Worm (Caenorhabditis elegans) whole organism, L2 larva: Measurements from ENCODE around the gene hlh-4.

Experiments used
- C34F6.9 ChIP-seq: fragments of 150-350 bp; optimal IDR thresholded peaks from 2 replicates; lab custom pipeline; 2014; ENCODE audit warnings: missing biosample characterization, missing genetic modification characterization
- F13H6.1 ChIP-seq: sonication (generic microtip); optimal IDR thresholded peaks from 2 replicates; lab custom pipeline; 2016; ENCODE audit warnings: missing genetic modification characterization, missing compliant biosample characterization
- Y55F3AM.14 ChIP-seq: fragments of 200-800 bp; sonication (Bioruptor generic); optimal IDR thresholded peaks from 2 replicates; lab custom pipeline; 2018; ENCODE audit warnings: mild to moderate bottlenecking, missing genetic modification characterization, missing compliant biosample characterization
- ZK546.5 ChIP-seq: sonication (generic microtip); optimal IDR thresholded peaks from 2 replicates; lab custom pipeline; 2017; ENCODE audit warnings: missing biosample characterization, missing genetic modification characterization
- aly-2 ChIP-seq: fragments of 150-350 bp; optimal IDR thresholded peaks from 2 replicates; lab custom pipeline; 2014; ENCODE audit warnings: missing biosample characterization, missing genetic modification characterization
- ama-1 ChIP-seq: fragments of 150-350 bp; optimal IDR thresholded peaks from 2 replicates; lab custom pipeline; 2018; ENCODE audit warnings: inconsistent platforms
- blmp-1 ChIP-seq: sonication (generic microtip); optimal IDR thresholded peaks from 2 replicates; lab custom pipeline; 2017; ENCODE audit warnings: missing genetic modification characterization, mild to moderate bottlenecking, missing compliant biosample characterization, antibody characterized with exemption, moderate library complexity; ENCODE audit not compliant: insufficient read depth
- ceh-16 ChIP-seq: fragments of 150-350 bp; optimal IDR thresholded peaks from 2 replicates; lab custom pipeline; 2014; ENCODE audit warnings: missing biosample characterization, missing genetic modification characterization
- ceh-82 ChIP-seq: fragments of 150-350 bp; optimal IDR thresholded peaks from 2 replicates; lab custom pipeline; 2014; ENCODE audit warnings: missing biosample characterization, missing genetic modification characterization
- dmd-4 ChIP-seq: sonication (generic microtip); optimal IDR thresholded peaks from 2 replicates; lab custom pipeline; 2017; ENCODE audit warnings: missing biosample characterization, missing genetic modification characterization
- elt-3 ChIP-seq: sonication (generic microtip); optimal IDR thresholded peaks from 2 replicates; lab custom pipeline; 2017; ENCODE audit warnings: missing biosample characterization, missing genetic modification characterization
- fos-1 ChIP-seq: fragments of 150-350 bp; optimal IDR thresholded peaks from 2 replicates; lab custom pipeline; 2014; ENCODE audit warnings: missing biosample characterization, missing genetic modification characterization
- gmeb-1 ChIP-seq: fragments of 150-350 bp; optimal IDR thresholded peaks from 2 replicates; lab custom pipeline; 2014; ENCODE audit warnings: missing biosample characterization, missing genetic modification characterization
- lin-11 ChIP-seq: fragments of 150-350 bp; sonication (generic microtip); optimal IDR thresholded peaks from 2 replicates; lab custom pipeline; 2014; ENCODE audit warnings: missing biosample characterization, missing genetic modification characterization, inconsistent platforms, mixed read lengths
- lin-39 ChIP-seq: fragments of 150-350 bp; optimal IDR thresholded peaks from 2 replicates; lab custom pipeline; 2014; ENCODE audit warnings: missing biosample characterization, missing genetic modification reagents, missing genetic modification characterization
- lsy-2 ChIP-seq, 2 experiments: fragments of 150-350 bp in 1 of 2; sonication (generic microtip) in 1 of 2; optimal IDR thresholded peaks; 2 replicates each; lab custom pipeline; 2014 to 2017; ENCODE audit warnings: missing biosample characterization in 2 of 2, missing genetic modification characterization in 2 of 2
- mab-5 ChIP-seq: fragments of 150-350 bp; optimal IDR thresholded peaks from 2 replicates; lab custom pipeline; 2014; ENCODE audit warnings: missing biosample characterization, missing genetic modification characterization
- mbf-1 ChIP-seq: sonication (generic microtip); optimal IDR thresholded peaks from 2 replicates; lab custom pipeline; 2017; ENCODE audit warnings: missing biosample characterization, missing genetic modification characterization
- nhr-10 ChIP-seq: sonication (generic microtip); optimal IDR thresholded peaks from 2 replicates; lab custom pipeline; 2017; ENCODE audit warnings: missing biosample characterization, missing genetic modification characterization
- nhr-11 ChIP-seq: fragments of 150-350 bp; optimal IDR thresholded peaks from 2 replicates; lab custom pipeline; 2014; ENCODE audit warnings: missing biosample characterization, missing genetic modification characterization
- nhr-129 ChIP-seq: fragments of 150-350 bp; optimal IDR thresholded peaks from 2 replicates; lab custom pipeline; 2014; ENCODE audit warnings: missing biosample characterization, missing genetic modification characterization
- nhr-21 ChIP-seq: fragments of 150-350 bp; optimal IDR thresholded peaks from 2 replicates; lab custom pipeline; 2014; ENCODE audit warnings: missing biosample characterization, missing genetic modification characterization
- nhr-237 ChIP-seq: fragments of 150-350 bp; optimal IDR thresholded peaks from 2 replicates; lab custom pipeline; 2014; ENCODE audit warnings: missing biosample characterization, missing genetic modification characterization
- nhr-6 ChIP-seq: fragments of 150-350 bp; optimal IDR thresholded peaks from 2 replicates; lab custom pipeline; 2014; ENCODE audit warnings: missing biosample characterization, missing genetic modification characterization
- nhr-77 ChIP-seq: fragments of 150-350 bp; optimal IDR thresholded peaks from 2 replicates; lab custom pipeline; 2014; ENCODE audit warnings: missing biosample characterization, missing genetic modification characterization
- peb-1 ChIP-seq: fragments of 150-350 bp; optimal IDR thresholded peaks from 2 replicates; lab custom pipeline; 2014; ENCODE audit warnings: missing biosample characterization, missing genetic modification characterization
- sem-4 ChIP-seq: fragments of 150-350 bp; optimal IDR thresholded peaks from 2 replicates; lab custom pipeline; 2014; ENCODE audit warnings: missing biosample characterization, missing genetic modification reagents, missing genetic modification characterization
- sma-9 ChIP-seq, 2 experiments: fragments of 150-350 bp in 1 of 2; sonication (generic microtip) in 1 of 2; optimal IDR thresholded peaks; 2 replicates each; lab custom pipeline; 2014 to 2016; ENCODE audit warnings: missing genetic modification characterization in 2 of 2, mild to moderate bottlenecking in 1 of 2, missing biosample characterization in 1 of 2, missing compliant biosample characterization in 1 of 2, missing genetic modification reagents in 1 of 2, moderate library complexity in 1 of 2
- snpc-4 ChIP-seq: fragments of 150-350 bp; optimal IDR thresholded peaks from 2 replicates; lab custom pipeline; 2014; ENCODE audit warnings: missing biosample characterization, missing genetic modification characterization
- unc-55 ChIP-seq: fragments of 150-350 bp; sonication (generic microtip); optimal IDR thresholded peaks from 3 replicates; lab custom pipeline; 2014; ENCODE audit warnings: missing biosample characterization, missing genetic modification reagents, missing genetic modification characterization
- zag-1 ChIP-seq: fragments of 150-350 bp; optimal IDR thresholded peaks from 2 replicates; lab custom pipeline; 2014; ENCODE audit warnings: missing biosample characterization, missing genetic modification characterization
- ztf-1 ChIP-seq: fragments of 200-800 bp; sonication (Bioruptor generic); conservative IDR thresholded peaks from 2 replicates; pipeline ENCODE4 v1.3.6; 2022; ENCODE audit warnings: missing genetic modification characterization, missing compliant biosample characterization
- ztf-11 ChIP-seq: sonication (generic microtip); optimal IDR thresholded peaks from 2 replicates; lab custom pipeline; 2017; ENCODE audit warnings: missing biosample characterization, missing genetic modification characterization
- ztf-4 ChIP-seq: fragments of 150-350 bp; optimal IDR thresholded peaks from 2 replicates; lab custom pipeline; 2014; ENCODE audit warnings: missing biosample characterization, missing genetic modification characterization

Gene hlh-4

ce11 chrIII:9741985-9742384 is 3.1 kb upstream of the hlh-4 start:
- TF ChIP-seq lin-39 (tag; lab: Kevin White, UChicago): no peak
- TF ChIP-seq peb-1 (tag; lab: Kevin White, UChicago): no peak
- TF ChIP-seq nhr-10: no peak
- no peak for TF ChIP-seq blmp-1 (tag; lab: Kevin White, UChicago)
- no peak for TF ChIP-seq nhr-237
- TF ChIP-seq mab-5: no peak
- peak; percentile 73 for TF ChIP-seq F13H6.1 (tag; lab: Kevin White, UChicago)
- TF ChIP-seq dmd-4 (tag; lab: Kevin White, UChicago): no peak
- TF ChIP-seq snpc-4 (tag; lab: Kevin White, UChicago): no peak
- TF ChIP-seq ZK546.5 (tag; lab: Kevin White, UChicago): no peak
- TF ChIP-seq nhr-77 (tag; lab: Kevin White, UChicago): no peak
- no peak for TF ChIP-seq aly-2 (tag; lab: Kevin White, UChicago)
- TF ChIP-seq nhr-6 (tag; lab: Kevin White, UChicago): no peak
- no peak for TF ChIP-seq ceh-82
- TF ChIP-seq ztf-4 (tag; lab: Kevin White, UChicago): no peak
- no peak for TF ChIP-seq zag-1 (tag; lab: Kevin White, UChicago)
- TF ChIP-seq ceh-16: no peak
- no peak for TF ChIP-seq Y55F3AM.14
- TF ChIP-seq lin-11 (tag; lab: Kevin White, UChicago): no peak
- peak in 1 of 2 experiments; percentile 33 for TF ChIP-seq lsy-2 (tag; optimal IDR thresholded peaks at IDR 0.05; lab: Kevin White, UChicago)
- no peak for TF ChIP-seq ztf-11 (tag; lab: Kevin White, UChicago)
- no peak for TF ChIP-seq ama-1
- TF ChIP-seq C34F6.9 (tag; lab: Kevin White, UChicago): peak; percentile 48
- peak; percentile 50 for TF ChIP-seq sma-9 (GFP tag; optimal IDR thresholded peaks at IDR 0.05; lab: Kevin White, UChicago)
- TF ChIP-seq sma-9 (tag; optimal IDR thresholded peaks at IDR 0.05; lab: Kevin White, UChicago): no peak
- TF ChIP-seq fos-1: no peak
- TF ChIP-seq unc-55 (GFP tag; lab: Kevin White, UChicago): no peak
- no peak for TF ChIP-seq nhr-21
- peak; percentile 31 for TF ChIP-seq nhr-129 (tag; lab: Kevin White, UChicago)
- no peak for TF ChIP-seq mbf-1
- TF ChIP-seq elt-3: no peak
- no peak for TF ChIP-seq gmeb-1 (tag; lab: Kevin White, UChicago)
- no peak for TF ChIP-seq sem-4 (tag; lab: Kevin White, UChicago)
- TF ChIP-seq, all 48 proteins: peak for 5

ce11 chrIII:9740663-9741062 is 1.8 kb upstream of the hlh-4 start:
- TF ChIP-seq ceh-16: no peak
- no peak for TF ChIP-seq lin-11 (tag; lab: Kevin White, UChicago)
- TF ChIP-seq nhr-21: no peak
- peak in 1 of 2 experiments; percentile 28 for TF ChIP-seq lsy-2 (tag; optimal IDR thresholded peaks at IDR 0.05; lab: Kevin White, UChicago)

ce11 chrIII:9735857-9736256 is 3.0 kb downstream of the hlh-4 start, which contains the start of gene dao-6:
Gene dao-6, minus strand, starts transcription at chrIII:9736201.
- TF ChIP-seq F13H6.1 (tag; lab: Kevin White, UChicago) (no peak), nhr-129 (tag; lab: Kevin White, UChicago) (peak; percentile 42)

ce11 chrIII:9734030-9734429 is 4.8 kb downstream of the hlh-4 start:
- TF ChIP-seq ama-1 (no peak), peb-1 (tag; lab: Kevin White, UChicago) (no peak), nhr-11 (no peak), zag-1 (tag; lab: Kevin White, UChicago) (no peak), nhr-21 (no peak), nhr-6 (tag; lab: Kevin White, UChicago) (no peak), ztf-1 (GFP tag; lab: Robert Waterston, UW) (no peak), lin-39 (tag; lab: Kevin White, UChicago) (no peak)

- TF ChIP-seq nhr-129 (tag; lab: Kevin White, UChicago) (peak; percentile 19), ZK546.5 (tag; lab: Kevin White, UChicago) (no peak)
Measured at ce11 chrIII:9733333-9733732, 5.5 kb downstream of the hlh-4 start.
